Fruit fly (Drosophila melanogaster): ENCODE results near the gene RpL30.

The RpL30 gene

DNA sequence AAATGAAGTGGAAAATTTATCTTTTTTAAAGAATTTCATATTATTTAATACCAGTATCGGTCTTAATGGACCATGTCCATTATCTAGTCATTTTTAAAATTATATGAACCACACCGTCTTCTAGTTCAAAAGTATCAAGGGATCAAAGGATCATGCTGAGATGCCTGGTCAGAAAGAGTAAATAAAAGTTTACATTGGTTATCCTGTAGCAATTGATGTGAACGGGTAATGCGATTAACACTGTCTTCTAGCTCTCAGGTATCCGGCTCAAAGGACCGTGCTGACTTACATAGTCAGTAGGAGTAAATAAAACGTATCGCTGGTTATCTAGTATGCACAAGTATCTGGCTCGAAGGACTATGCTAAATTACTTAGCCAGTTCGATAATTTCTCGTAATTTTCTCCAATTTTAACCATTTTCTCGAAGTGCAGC lies 10.1 kb upstream of the RpL30 start (continued):
- TF ChIP-seq CG13775 (GFP tag; optimal IDR thresholded peaks at IDR 0.05) (peak; percentile 35), pros (GFP tag; optimal IDR thresholded peaks at IDR 0.05) (no peak), Hsf (GFP tag; optimal IDR thresholded peaks at IDR 0.05) (peak; percentile 23), ro (GFP tag; IDR thresholded peaks at IDR 0.05) (no peak), Sox102F (GFP tag; optimal IDR thresholded peaks at IDR 0.05) (peak; percentile 5), kay (GFP tag; optimal IDR thresholded peaks at IDR 0.05) (no peak), CG34376 (GFP tag; optimal IDR thresholded peaks at IDR 0.05) (peak; percentile 34), CG17385 (GFP tag; optimal IDR thresholded peaks at IDR 0.05) (peak; percentile 31), CG31441 (GFP tag; IDR thresholded peaks at IDR 0.05) (0 out of 2 replicates have a peak, but pooled peaks have one; percentile 30), CG18262 (tag; optimal IDR thresholded peaks at IDR 0.05) (peak; percentile 52), CHES-1-like (GFP tag; optimal IDR thresholded peaks at IDR 0.05) (no peak), Mes4 (GFP tag; optimal IDR thresholded peaks at IDR 0.05) (no peak), CG4820 (GFP tag; optimal IDR thresholded peaks at IDR 0.05) (no peak), CG14710 (tag; optimal IDR thresholded peaks at IDR 0.05) (peak; percentile 35), CG4424 (GFP tag; optimal IDR thresholded peaks at IDR 0.05) (peak; percentile 35), CG6854 (GFP tag; optimal IDR thresholded peaks at IDR 0.05) (peak; percentile 29), prd (optimal IDR thresholded peaks at IDR 0.05) (no peak), prd (GFP tag; IDR thresholded peaks at IDR 0.05) (peak; percentile 5; the same call in 1 of the 3 replicates)

DNA sequence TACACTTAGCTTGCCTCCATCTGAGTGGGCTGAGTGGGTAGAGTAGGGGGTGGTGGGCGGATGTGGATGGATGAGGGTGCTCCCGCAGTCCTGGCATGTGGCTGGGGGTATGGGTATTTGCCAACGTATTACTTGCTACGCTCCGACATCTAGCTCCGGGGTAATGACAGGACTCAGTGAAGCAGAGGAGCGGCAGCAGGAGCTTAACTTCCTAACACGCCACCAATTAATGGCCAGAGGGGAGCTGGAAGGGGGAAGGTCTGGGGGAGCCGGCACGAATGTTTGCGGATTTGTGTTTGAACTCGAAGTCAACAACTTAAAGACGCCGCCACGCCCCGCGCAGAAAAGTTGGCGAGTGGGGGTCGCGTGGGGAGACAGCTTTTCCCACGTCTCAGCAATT lies 9.2 kb upstream of the RpL30 start:
- peak; percentile 69 for TF ChIP-seq Ets65A (GFP tag)
- TF ChIP-seq crol (GFP tag; IDR thresholded peaks at IDR 0.05) = peak; percentile 70
- TF ChIP-seq CG10267 (tag; optimal IDR thresholded peaks at IDR 0.05) = no peak
- TF ChIP-seq bab2 (GFP tag; optimal IDR thresholded peaks at IDR 0.05) = no peak
- no peak for TF ChIP-seq CG4854 (GFP tag; optimal IDR thresholded peaks at IDR 0.05)
- no peak for TF ChIP-seq CG6654 (GFP tag; optimal IDR thresholded peaks at IDR 0.05)
- no peak for TF ChIP-seq vvl (GFP tag; IDR thresholded peaks at IDR 0.05)
- TF ChIP-seq oc (tag; optimal IDR thresholded peaks at IDR 0.05) = peak; percentile 32
- no peak for TF ChIP-seq CG3995 (GFP tag; optimal IDR thresholded peaks at IDR 0.05)
- no peak for TF ChIP-seq CG11093 (GFP tag; IDR thresholded peaks at IDR 0.05)
- no peak for TF ChIP-seq CG17385 (GFP tag; optimal IDR thresholded peaks at IDR 0.05)
- TF ChIP-seq CG42726 (GFP tag; IDR thresholded peaks at IDR 0.05; ENCODE audit: partially characterized antibody) = no peak
- TF ChIP-seq Med (GFP tag) = peak; percentile 7
- no peak for TF ChIP-seq cad (GFP tag; optimal IDR thresholded peaks at IDR 0.05)
- peak; percentile 22 for TF ChIP-seq CG12071 (GFP tag; optimal IDR thresholded peaks at IDR 0.05)
- TF ChIP-seq CG7372 (GFP tag; IDR thresholded peaks at IDR 0.05) = no peak
- TF ChIP-seq mirr (GFP tag; optimal IDR thresholded peaks at IDR 0.05) = peak; percentile 73
- no peak for TF ChIP-seq Usf (GFP tag; optimal IDR thresholded peaks at IDR 0.05)
- TF ChIP-seq CG10431 (GFP tag; optimal IDR thresholded peaks at IDR 0.05) = no peak
- no peak for TF ChIP-seq nom (GFP tag; optimal IDR thresholded peaks at IDR 0.05)
- no peak for TF ChIP-seq CG5953 (GFP tag; IDR thresholded peaks at IDR 0.05)
- TF ChIP-seq Poxn (GFP tag; IDR thresholded peaks at IDR 0.05) = no peak
- peak in 1 of 2 experiments; percentile 5 for TF ChIP-seq Hr51 (GFP tag; optimal IDR thresholded peaks at IDR 0.05)
- no peak for TF ChIP-seq wek (GFP tag; optimal IDR thresholded peaks at IDR 0.05)
- TF ChIP-seq unpg (GFP tag; optimal IDR thresholded peaks at IDR 0.05) = no peak
- TF ChIP-seq pb (GFP tag; optimal IDR thresholded peaks at IDR 0.05) = no peak
- 0 out of 2 replicates have a peak, but pooled peaks have one; percentile 18 for TF ChIP-seq Ptx1 (GFP tag; IDR thresholded peaks at IDR 0.05)
- peak; percentile 53 for TF ChIP-seq CG18599 (GFP tag; optimal IDR thresholded peaks at IDR 0.05)
- peak; percentile 92 for TF ChIP-seq abd-A (tag; optimal IDR thresholded peaks at IDR 0.05)
- no peak for TF ChIP-seq ranshi (GFP tag; IDR thresholded peaks at IDR 0.05)
- TF ChIP-seq nau (GFP tag; optimal IDR thresholded peaks at IDR 0.05) = no peak
- no peak for TF ChIP-seq br (optimal IDR thresholded peaks at IDR 0.05)
- no peak for TF ChIP-seq CG14860 (GFP tag; IDR thresholded peaks at IDR 0.05; ENCODE audit: partially characterized antibody)
- peak; percentile 34; the same call in 1 of the 2 replicates for TF ChIP-seq Adf1 (GFP tag; IDR thresholded peaks at IDR 0.05)
- TF ChIP-seq Hey (tag; optimal IDR thresholded peaks at IDR 0.05) = peak; percentile 92

Data from whole organism, embryonic.